Worm (Caenorhabditis elegans) whole organism, L3 larva: Measurements from ENCODE around the gene clh-2.

Experiments
- ceh-28 ChIP-seq: fragments of 150-350 bp; optimal IDR thresholded peaks from 2 replicates; lab custom pipeline; 2014; ENCODE audit warnings: missing biosample characterization, missing genetic modification reagents, missing genetic modification characterization
- elt-2 ChIP-seq: sonication (generic microtip); optimal IDR thresholded peaks from 2 replicates; lab custom pipeline; 2016; ENCODE audit warnings: missing genetic modification reagents, mild to moderate bottlenecking, missing genetic modification characterization, missing compliant biosample characterization
- jun-1 ChIP-seq: fragments of 150-350 bp; optimal IDR thresholded peaks from 2 replicates; lab custom pipeline; 2014; ENCODE audit warnings: missing biosample characterization, missing genetic modification reagents, missing genetic modification characterization
- nhr-28 ChIP-seq: fragments of 150-350 bp; optimal IDR thresholded peaks from 2 replicates; lab custom pipeline; 2014; ENCODE audit warnings: missing biosample characterization, missing genetic modification characterization
- pha-4 ChIP-seq: fragments of 150-350 bp; optimal IDR thresholded peaks from 2 replicates; lab custom pipeline; 2014; ENCODE audit warnings: missing biosample characterization, missing genetic modification reagents, missing genetic modification characterization
- pqm-1 ChIP-seq: fragments of 150-350 bp; optimal IDR thresholded peaks from 2 replicates; lab custom pipeline; 2017; ENCODE audit warnings: missing biosample characterization, missing genetic modification characterization, inconsistent platforms
- unc-39 ChIP-seq: sonication (generic microtip); optimal IDR thresholded peaks from 4 replicates; lab custom pipeline; 2017; ENCODE audit warnings: missing biosample characterization, missing genetic modification characterization

The clh-2 gene

ce11 chrII:11418476-11418875 lies 66.8 kb downstream of the clh-2 start:
- TF ChIP-seq pqm-1 (peak; percentile 88), ceh-28 (no peak), pha-4 (tag; lab: Kevin White, UChicago) (peak; percentile 68), unc-39 (tag; lab: Kevin White, UChicago) (no peak), nhr-28 (tag; lab: Kevin White, UChicago) (no peak), jun-1 (tag; lab: Kevin White, UChicago) (peak; percentile 7), elt-2 (tag; lab: Kevin White, UChicago) (peak; percentile 80)
